Worm (Caenorhabditis elegans) whole organism, L1 larva: ENCODE data around the gene Y37D8A.25.

Experiments used
- C16A3.4 ChIP-seq: fragments of 150-350 bp; optimal IDR thresholded peaks from 2 replicates; lab custom pipeline; 2014; ENCODE audit warnings: missing biosample characterization, missing genetic modification characterization
- C34B4.2 ChIP-seq: sonication (generic microtip); optimal IDR thresholded peaks from 2 replicates; lab custom pipeline; 2017; ENCODE audit warnings: mild to moderate bottlenecking, missing genetic modification characterization, missing compliant biosample characterization
- blmp-1 ChIP-seq: fragments of 150-350 bp; optimal IDR thresholded peaks from 2 replicates; lab custom pipeline; 2014; ENCODE audit warnings: missing biosample characterization, missing genetic modification characterization
- ceh-63 ChIP-seq: fragments of 200-800 bp; sonication (Bioruptor generic); optimal IDR thresholded peaks from 2 replicates; lab custom pipeline; 2018; ENCODE audit warnings: mild to moderate bottlenecking, missing genetic modification characterization, missing compliant biosample characterization
- ceh-8 ChIP-seq: fragments of 200-800 bp; sonication (Bioruptor generic); optimal IDR thresholded peaks from 2 replicates; lab custom pipeline; 2018; ENCODE audit warnings: mild to moderate bottlenecking, missing genetic modification characterization, moderate library complexity, missing compliant biosample characterization
- dpl-1 ChIP-seq, 3 experiments: fragments of 150-350 bp in 2 of 3; sonication (generic microtip) in 1 of 3; optimal IDR thresholded peaks; 2 replicates each; lab custom pipeline; 2014 to 2017; ENCODE audit warnings: missing biosample characterization in 3 of 3, missing genetic modification characterization in 3 of 3, missing genetic modification reagents in 3 of 3
- efl-1 ChIP-seq, 4 experiments: fragments of 150-350 bp; optimal IDR thresholded peaks in 3 of 4; peaks in 1 of 4; 1 replicate in 1 of 4; 2 replicates in 3 of 4; lab custom pipeline; 2014; ENCODE audit warnings: missing biosample characterization in 2 of 4, missing genetic modification characterization in 2 of 4, missing genetic modification reagents in 2 of 4
- elt-2 ChIP-seq: sonication (generic microtip); optimal IDR thresholded peaks from 2 replicates; lab custom pipeline; 2016; ENCODE audit warnings: missing genetic modification characterization, mild to moderate bottlenecking, inconsistent platforms, missing compliant biosample characterization, missing genetic modification reagents
- elt-3 ChIP-seq, 6 experiments: fragments of 150-350 bp in 1 of 6; sonication (generic microtip); optimal IDR thresholded peaks; 2 replicates each; lab custom pipeline; 2017 to 2018; ENCODE audit warnings: missing biosample characterization in 6 of 6, missing genetic modification characterization in 6 of 6, inconsistent platforms in 1 of 6
- fkh-4 ChIP-seq: sonication (generic microtip); optimal IDR thresholded peaks from 2 replicates; lab custom pipeline; 2016; ENCODE audit warnings: missing compliant biosample characterization, missing genetic modification characterization, borderline replicate concordance
- grh-1 ChIP-seq: fragments of 200-800 bp; sonication (Bioruptor generic); IDR thresholded peaks from 2 replicates; pipeline ENCODE4 v1.3.6; 2022; ENCODE audit warnings: missing genetic modification reagents, missing genetic modification characterization, missing compliant biosample characterization
- hpl-2 ChIP-seq: fragments of 150-350 bp; optimal IDR thresholded peaks from 2 replicates; lab custom pipeline; 2014; ENCODE audit warnings: missing biosample characterization, missing genetic modification reagents, missing genetic modification characterization
- irx-1 ChIP-seq: sonication (generic microtip); optimal IDR thresholded peaks from 2 replicates; lab custom pipeline; 2016; ENCODE audit warnings: missing genetic modification characterization, missing compliant biosample characterization
- lin-13 ChIP-seq: fragments of 150-350 bp; optimal IDR thresholded peaks from 2 replicates; lab custom pipeline; 2014; ENCODE audit warnings: missing biosample characterization, missing genetic modification reagents, missing genetic modification characterization
- lin-14 ChIP-seq: fragments of 200-800 bp; sonication (Bioruptor generic); optimal IDR thresholded peaks from 2 replicates; lab custom pipeline; 2018; ENCODE audit warnings: mild to moderate bottlenecking, missing genetic modification characterization, moderate library complexity, missing compliant biosample characterization
- lin-35 ChIP-seq, 2 experiments: fragments of 150-350 bp; optimal IDR thresholded peaks; 2 replicates each; lab custom pipeline; 2014; ENCODE audit warnings: missing biosample characterization in 2 of 2, missing genetic modification characterization in 2 of 2, missing genetic modification reagents in 2 of 2
- lin-39 ChIP-seq: fragments of 150-350 bp; optimal IDR thresholded peaks from 2 replicates; lab custom pipeline; 2014; ENCODE audit warnings: missing biosample characterization, missing genetic modification reagents, missing genetic modification characterization
- lsy-2 ChIP-seq, 2 experiments: fragments of 150-350 bp; optimal IDR thresholded peaks; 2 replicates each; lab custom pipeline; 2014; ENCODE audit warnings: missing biosample characterization in 2 of 2, missing genetic modification characterization in 2 of 2
- mdl-1 ChIP-seq, 2 experiments: fragments of 150-350 bp; optimal IDR thresholded peaks; 2 replicates each; lab custom pipeline; 2014 to 2017; ENCODE audit warnings: missing biosample characterization in 2 of 2, missing genetic modification characterization in 2 of 2, inconsistent platforms in 1 of 2
- mef-2 ChIP-seq: fragments of 150-350 bp; optimal IDR thresholded peaks from 2 replicates; lab custom pipeline; 2014; ENCODE audit warnings: missing biosample characterization, missing genetic modification characterization
- nhr-19 ChIP-seq: fragments of 200-800 bp; sonication (Bioruptor generic); conservative IDR thresholded peaks from 2 replicates; pipeline ENCODE4 v1.3.6; 2022; ENCODE audit warnings: missing genetic modification characterization, missing compliant biosample characterization
- nhr-20 ChIP-seq: sonication (generic microtip); optimal IDR thresholded peaks from 2 replicates; lab custom pipeline; 2016; ENCODE audit warnings: mild to moderate bottlenecking, missing genetic modification characterization, missing compliant biosample characterization
- nhr-237 ChIP-seq: fragments of 150-350 bp; optimal IDR thresholded peaks from 2 replicates; lab custom pipeline; 2014; ENCODE audit warnings: missing biosample characterization, missing genetic modification characterization
- nhr-71 ChIP-seq: sonication (generic microtip); optimal IDR thresholded peaks from 2 replicates; lab custom pipeline; 2016; ENCODE audit warnings: mild to moderate bottlenecking, missing genetic modification characterization, moderate library complexity, missing compliant biosample characterization
- nhr-77 ChIP-seq: fragments of 150-350 bp; optimal IDR thresholded peaks from 2 replicates; lab custom pipeline; 2014; ENCODE audit warnings: missing biosample characterization, missing genetic modification characterization
- nhr-85 ChIP-seq: sonication (generic microtip); peaks from one replicate; lab custom pipeline; 2016; ENCODE audit warnings: missing genetic modification characterization, inconsistent platforms, missing compliant biosample characterization
- pax-3 ChIP-seq: fragments of 200-800 bp; sonication (Bioruptor generic); optimal IDR thresholded peaks from 2 replicates; lab custom pipeline; 2018; ENCODE audit warnings: mild to moderate bottlenecking, missing genetic modification characterization, moderate library complexity, missing compliant biosample characterization
- rnt-1 ChIP-seq: sonication (generic microtip); optimal IDR thresholded peaks from 2 replicates; lab custom pipeline; 2016; ENCODE audit warnings: mild to moderate bottlenecking, missing genetic modification characterization, moderate library complexity, missing compliant biosample characterization
- skn-1 ChIP-seq: fragments of 150-350 bp; optimal IDR thresholded peaks from 2 replicates; lab custom pipeline; 2014; ENCODE audit warnings: missing biosample characterization, missing genetic modification characterization
- snu-23 ChIP-seq: sonication (generic microtip); optimal IDR thresholded peaks from 2 replicates; lab custom pipeline; 2016; ENCODE audit warnings: missing genetic modification characterization, missing compliant biosample characterization
- unc-130 ChIP-seq: fragments of 150-350 bp; optimal IDR thresholded peaks from 2 replicates; lab custom pipeline; 2017; ENCODE audit warnings: missing biosample characterization, missing genetic modification characterization, inconsistent platforms
- unc-86 ChIP-seq: sonication (generic microtip); optimal IDR thresholded peaks from 2 replicates; lab custom pipeline; 2016; ENCODE audit warnings: missing genetic modification characterization, missing compliant biosample characterization
- vab-15 ChIP-seq: sonication (generic microtip); optimal IDR thresholded peaks from 2 replicates; lab custom pipeline; 2017; ENCODE audit warnings: missing genotype, mild to moderate bottlenecking, missing genetic modification characterization, missing compliant biosample characterization
- zag-1 ChIP-seq: fragments of 150-350 bp; optimal IDR thresholded peaks from 2 replicates; lab custom pipeline; 2014; ENCODE audit warnings: missing biosample characterization, missing genetic modification characterization

The Y37D8A.25 gene

ce11 chrIII:12841328-12841727, 21.3 kb upstream of the Y37D8A.25 start (continued):
- TF ChIP-seq fkh-4 (tag; lab: Kevin White, UChicago) (no peak), rnt-1 (no peak), unc-86 (tag; lab: Kevin White, UChicago) (peak; percentile 62), grh-1 (GFP tag; lab: Robert Waterston, UW) (no peak), irx-1 (no peak)

DNA sequence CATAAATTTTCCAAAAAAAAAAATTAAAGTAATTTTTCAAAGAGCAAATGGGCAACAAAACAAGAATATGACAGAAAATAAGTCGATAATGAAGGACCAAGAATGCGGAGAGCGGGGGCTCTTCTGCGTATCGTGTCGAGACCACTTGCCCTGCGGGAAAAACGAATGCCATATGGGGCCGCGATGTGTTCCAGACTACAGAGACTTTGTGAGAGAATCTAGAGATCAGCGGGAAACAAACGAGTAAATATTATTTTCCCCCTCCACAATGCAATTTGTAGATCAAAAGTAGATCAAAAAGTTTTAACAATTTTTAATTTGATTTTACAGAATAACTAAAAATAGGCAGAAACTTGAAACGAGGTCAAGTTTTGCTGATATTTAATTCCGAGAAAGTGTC, 20.2 kb upstream of the Y37D8A.25 start:
- TF ChIP-seq lin-13 (GFP tag; lab: Kevin White, UChicago) = no peak
- no peak for TF ChIP-seq lsy-2 (tag; optimal IDR thresholded peaks at IDR 0.05; lab: Kevin White, UChicago)
- no peak for TF ChIP-seq efl-1 (optimal IDR thresholded peaks at IDR 0.05; lab: Kevin White, UChicago)
- peak in 1 of 2 experiments; percentile 38 for TF ChIP-seq efl-1 (GFP tag; optimal IDR thresholded peaks at IDR 0.05 in 1 of 2; lab: Kevin White, UChicago)
- no peak for TF ChIP-seq mef-2 (tag; lab: Kevin White, UChicago)

DNA sequence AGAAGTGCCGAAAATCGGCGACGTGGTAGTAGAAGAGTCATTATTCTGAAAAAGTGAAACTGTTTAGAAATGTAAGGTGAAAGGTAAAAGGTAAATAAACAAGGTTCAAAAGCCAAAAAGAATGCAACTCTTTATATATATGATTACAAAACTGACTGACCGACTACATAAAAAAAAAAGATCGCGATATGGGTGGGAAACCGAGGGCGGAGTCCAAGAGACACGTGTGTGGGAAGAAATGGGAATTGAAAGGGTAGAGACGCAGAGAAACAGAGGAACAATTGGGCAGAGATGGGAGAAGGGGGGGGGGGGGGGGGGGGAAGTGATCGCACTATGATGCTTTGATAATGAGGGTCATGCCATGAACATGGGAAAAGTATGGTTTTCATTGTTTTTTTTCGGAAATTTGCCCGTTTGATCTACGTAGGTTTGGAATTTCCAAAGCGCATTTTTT, 18.9 kb upstream of the Y37D8A.25 start, which contains the start of gene Y37D8A.4:
TSS of gene Y37D8A.4 (minus strand) at position 51 of the 454 bp plus-strand sequence.
- TF ChIP-seq snu-23 = peak; percentile 14
- TF ChIP-seq mdl-1 (tag; optimal IDR thresholded peaks at IDR 0.05; lab: Kevin White, UChicago) = peak in 1 of 2 experiments; percentile 81
- peak; percentile 85 for TF ChIP-seq lin-14 (GFP tag; lab: Kevin White, UChicago)
- TF ChIP-seq zag-1 (tag; lab: Kevin White, UChicago) = no peak
- TF ChIP-seq nhr-20 (tag; lab: Kevin White, UChicago) = peak; percentile 21
- TF ChIP-seq blmp-1 (tag; lab: Kevin White, UChicago) = peak; percentile 58
- TF ChIP-seq nhr-237 (tag; lab: Kevin White, UChicago) = no peak
- peak in 1 of 6 experiments; percentile 41 for TF ChIP-seq elt-3 (tag; optimal IDR thresholded peaks at IDR 0.05; lab: Kevin White, UChicago)
- TF ChIP-seq nhr-85 (tag; lab: Kevin White, UChicago) = peak; percentile 90
- peak; percentile 4 for TF ChIP-seq lin-13 (GFP tag; lab: Kevin White, UChicago)
- no peak for TF ChIP-seq mef-2 (tag; lab: Kevin White, UChicago)
- peak; percentile 38 for TF ChIP-seq nhr-71 (tag; lab: Kevin White, UChicago)
- no peak for TF ChIP-seq hpl-2 (GFP tag; lab: Kevin White, UChicago)
- TF ChIP-seq lsy-2 (tag; optimal IDR thresholded peaks at IDR 0.05; lab: Kevin White, UChicago) = peak; percentile 12 to 13
- peak; percentile 31 for TF ChIP-seq pax-3
- TF ChIP-seq ceh-8 (GFP tag; lab: Kevin White, UChicago) = no peak
- TF ChIP-seq elt-2 (tag; lab: Kevin White, UChicago) = peak; percentile 22
- peak in 1 of 2 experiments; percentile 49 for TF ChIP-seq lin-35 (GFP tag; optimal IDR thresholded peaks at IDR 0.05; lab: Kevin White, UChicago)
- TF ChIP-seq nhr-19 (GFP tag; lab: Robert Waterston, UW) = peak; percentile 50
- TF ChIP-seq vab-15 (tag; lab: Kevin White, UChicago) = peak; percentile 13
- TF ChIP-seq nhr-77 = no peak
- TF ChIP-seq unc-130 (tag; lab: Kevin White, UChicago) = peak; percentile 28

DNA sequence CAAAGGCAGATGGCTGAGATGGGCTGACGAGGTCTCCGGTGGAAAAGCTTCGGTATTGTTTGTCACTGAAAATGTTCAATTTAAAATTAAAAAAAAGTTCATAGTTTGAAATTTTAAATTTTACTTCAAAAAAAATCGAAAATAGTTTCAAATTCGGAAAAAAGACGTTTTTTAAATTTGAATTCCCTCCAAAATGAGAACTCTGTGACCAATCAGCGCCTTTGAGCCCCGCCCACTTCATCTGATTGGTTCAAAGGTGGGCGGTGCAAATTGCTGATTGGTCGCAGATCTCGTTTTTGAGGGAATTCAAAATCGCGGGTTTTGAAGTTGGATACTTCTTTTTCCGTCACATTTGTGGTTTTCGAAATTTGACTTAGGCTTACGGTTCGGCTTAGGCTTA, 18.2 kb upstream of the Y37D8A.25 start:
- TF ChIP-seq nhr-85 (tag; lab: Kevin White, UChicago) (no peak), dpl-1 (GFP tag; optimal IDR thresholded peaks at IDR 0.05; lab: Kevin White, UChicago) (peak in 1 of 3 experiments; percentile 16), C34B4.2 (no peak), skn-1 (tag; lab: Kevin White, UChicago) (no peak), ceh-63 (GFP tag; lab: Kevin White, UChicago) (no peak), efl-1 (optimal IDR thresholded peaks at IDR 0.05; lab: Kevin White, UChicago) (no peak), efl-1 (GFP tag; optimal IDR thresholded peaks at IDR 0.05 in 1 of 2; lab: Kevin White, UChicago) (peak; percentile 55 to 93), lin-39 (tag; lab: Kevin White, UChicago) (no peak), C16A3.4 (tag; lab: Kevin White, UChicago) (no peak)
